Worm (Caenorhabditis elegans) whole organism, L2 larva: ENCODE measurements around the gene C05E7.3.

Experiments
- C34F6.9 ChIP-seq: fragments of 150-350 bp; optimal IDR thresholded peaks from 2 replicates; lab custom pipeline; 2014; ENCODE audit warnings: missing biosample characterization, missing genetic modification characterization
- R02D3.7 ChIP-seq: fragments of 150-350 bp; optimal IDR thresholded peaks from 2 replicates; lab custom pipeline; 2014; ENCODE audit warnings: missing biosample characterization, missing genetic modification characterization
- Y55F3AM.14 ChIP-seq: fragments of 200-800 bp; sonication (Bioruptor generic); optimal IDR thresholded peaks from 2 replicates; lab custom pipeline; 2018; ENCODE audit warnings: mild to moderate bottlenecking, missing genetic modification characterization, missing compliant biosample characterization
- ZK546.5 ChIP-seq: sonication (generic microtip); optimal IDR thresholded peaks from 2 replicates; lab custom pipeline; 2017; ENCODE audit warnings: missing biosample characterization, missing genetic modification characterization
- alr-1 ChIP-seq: fragments of 150-350 bp; optimal IDR thresholded peaks from 2 replicates; lab custom pipeline; 2014; ENCODE audit warnings: missing biosample characterization, missing genetic modification characterization
- aly-2 ChIP-seq: fragments of 150-350 bp; optimal IDR thresholded peaks from 2 replicates; lab custom pipeline; 2014; ENCODE audit warnings: missing biosample characterization, missing genetic modification characterization
- ama-1 ChIP-seq: fragments of 150-350 bp; optimal IDR thresholded peaks from 2 replicates; lab custom pipeline; 2018; ENCODE audit warnings: inconsistent platforms
- ceh-82 ChIP-seq: fragments of 150-350 bp; optimal IDR thresholded peaks from 2 replicates; lab custom pipeline; 2014; ENCODE audit warnings: missing biosample characterization, missing genetic modification characterization
- crh-2 ChIP-seq: sonication (generic microtip); optimal IDR thresholded peaks from 2 replicates; lab custom pipeline; 2017; ENCODE audit warnings: missing biosample characterization, missing genetic modification characterization
- dmd-4 ChIP-seq: sonication (generic microtip); optimal IDR thresholded peaks from 2 replicates; lab custom pipeline; 2017; ENCODE audit warnings: missing biosample characterization, missing genetic modification characterization
- elt-1 ChIP-seq: fragments of 150-350 bp; optimal IDR thresholded peaks from 2 replicates; lab custom pipeline; 2014; ENCODE audit warnings: missing biosample characterization, missing genetic modification characterization
- elt-3 ChIP-seq: sonication (generic microtip); optimal IDR thresholded peaks from 2 replicates; lab custom pipeline; 2017; ENCODE audit warnings: missing biosample characterization, missing genetic modification characterization
- fos-1 ChIP-seq: fragments of 150-350 bp; optimal IDR thresholded peaks from 2 replicates; lab custom pipeline; 2014; ENCODE audit warnings: missing biosample characterization, missing genetic modification characterization
- gmeb-1 ChIP-seq: fragments of 150-350 bp; optimal IDR thresholded peaks from 2 replicates; lab custom pipeline; 2014; ENCODE audit warnings: missing biosample characterization, missing genetic modification characterization
- lin-11 ChIP-seq: fragments of 150-350 bp; sonication (generic microtip); optimal IDR thresholded peaks from 2 replicates; lab custom pipeline; 2014; ENCODE audit warnings: missing biosample characterization, missing genetic modification characterization, inconsistent platforms, mixed read lengths
- lin-13 ChIP-seq: fragments of 150-350 bp; optimal IDR thresholded peaks from 2 replicates; lab custom pipeline; 2014; ENCODE audit warnings: missing biosample characterization, missing genetic modification reagents, missing genetic modification characterization
- lsy-2 ChIP-seq, 2 experiments: fragments of 150-350 bp in 1 of 2; sonication (generic microtip) in 1 of 2; optimal IDR thresholded peaks; 2 replicates each; lab custom pipeline; 2014 to 2017; ENCODE audit warnings: missing biosample characterization in 2 of 2, missing genetic modification characterization in 2 of 2
- mab-5 ChIP-seq: fragments of 150-350 bp; optimal IDR thresholded peaks from 2 replicates; lab custom pipeline; 2014; ENCODE audit warnings: missing biosample characterization, missing genetic modification characterization
- nhr-11 ChIP-seq: fragments of 150-350 bp; optimal IDR thresholded peaks from 2 replicates; lab custom pipeline; 2014; ENCODE audit warnings: missing biosample characterization, missing genetic modification characterization
- nhr-129 ChIP-seq: fragments of 150-350 bp; optimal IDR thresholded peaks from 2 replicates; lab custom pipeline; 2014; ENCODE audit warnings: missing biosample characterization, missing genetic modification characterization
- nhr-21 ChIP-seq: fragments of 150-350 bp; optimal IDR thresholded peaks from 2 replicates; lab custom pipeline; 2014; ENCODE audit warnings: missing biosample characterization, missing genetic modification characterization
- nhr-23 ChIP-seq: fragments of 150-350 bp; optimal IDR thresholded peaks from 2 replicates; lab custom pipeline; 2014; ENCODE audit warnings: missing biosample characterization, missing genetic modification reagents, missing genetic modification characterization
- nhr-77 ChIP-seq: fragments of 150-350 bp; optimal IDR thresholded peaks from 2 replicates; lab custom pipeline; 2014; ENCODE audit warnings: missing biosample characterization, missing genetic modification characterization
- peb-1 ChIP-seq: fragments of 150-350 bp; optimal IDR thresholded peaks from 2 replicates; lab custom pipeline; 2014; ENCODE audit warnings: missing biosample characterization, missing genetic modification characterization
- sem-4 ChIP-seq: fragments of 150-350 bp; optimal IDR thresholded peaks from 2 replicates; lab custom pipeline; 2014; ENCODE audit warnings: missing biosample characterization, missing genetic modification reagents, missing genetic modification characterization
- skn-1 ChIP-seq: sonication (generic microtip); optimal IDR thresholded peaks from 2 replicates; lab custom pipeline; 2017; ENCODE audit warnings: missing biosample characterization, missing genetic modification characterization
- sma-9 ChIP-seq, 2 experiments: fragments of 150-350 bp in 1 of 2; sonication (generic microtip) in 1 of 2; optimal IDR thresholded peaks; 2 replicates each; lab custom pipeline; 2014 to 2016; ENCODE audit warnings: missing genetic modification characterization in 2 of 2, mild to moderate bottlenecking in 1 of 2, missing biosample characterization in 1 of 2, missing compliant biosample characterization in 1 of 2, missing genetic modification reagents in 1 of 2, moderate library complexity in 1 of 2
- unc-55 ChIP-seq: fragments of 150-350 bp; sonication (generic microtip); optimal IDR thresholded peaks from 3 replicates; lab custom pipeline; 2014; ENCODE audit warnings: missing biosample characterization, missing genetic modification reagents, missing genetic modification characterization
- unc-62 ChIP-seq: fragments of 150-350 bp; optimal IDR thresholded peaks from 2 replicates; lab custom pipeline; 2014; ENCODE audit warnings: missing biosample characterization, missing genetic modification reagents, missing genetic modification characterization
- zag-1 ChIP-seq: fragments of 150-350 bp; optimal IDR thresholded peaks from 2 replicates; lab custom pipeline; 2014; ENCODE audit warnings: missing biosample characterization, missing genetic modification characterization
- ztf-1 ChIP-seq: fragments of 200-800 bp; sonication (Bioruptor generic); conservative IDR thresholded peaks from 2 replicates; pipeline ENCODE4 v1.3.6; 2022; ENCODE audit warnings: missing genetic modification characterization, missing compliant biosample characterization
- ztf-11 ChIP-seq: sonication (generic microtip); optimal IDR thresholded peaks from 2 replicates; lab custom pipeline; 2017; ENCODE audit warnings: missing biosample characterization, missing genetic modification characterization

C05E7.3 gene

ce11 chrX:12913398-12914071, 32.9 kb downstream of the C05E7.3 start:
- TF ChIP-seq nhr-23 (tag; lab: Kevin White, UChicago) (no peak), sma-9 (GFP tag; optimal IDR thresholded peaks at IDR 0.05; lab: Kevin White, UChicago) (peak; percentile 80), sma-9 (tag; optimal IDR thresholded peaks at IDR 0.05; lab: Kevin White, UChicago) (no peak), sem-4 (tag; lab: Kevin White, UChicago) (no peak), mab-5 (no peak), ama-1 (lab: Kevin White, UChicago) (no peak), ztf-11 (tag; lab: Kevin White, UChicago) (no peak), nhr-129 (peak; percentile 6), crh-2 (tag; lab: Kevin White, UChicago) (no peak), nhr-77 (tag; lab: Kevin White, UChicago) (no peak), nhr-21 (tag; lab: Kevin White, UChicago) (peak; percentile 35), lsy-2 (tag; optimal IDR thresholded peaks at IDR 0.05; lab: Kevin White, UChicago) (no peak)

ce11 chrX:12912435-12912834, 34.0 kb downstream of the C05E7.3 start:
- TF ChIP-seq nhr-11 (tag; lab: Kevin White, UChicago) (no peak), sem-4 (tag; lab: Kevin White, UChicago) (no peak), nhr-21 (tag; lab: Kevin White, UChicago) (peak; percentile 9)

- TF ChIP-seq sma-9 (GFP tag; optimal IDR thresholded peaks at IDR 0.05; lab: Kevin White, UChicago) = peak; percentile 50
- TF ChIP-seq sma-9 (tag; optimal IDR thresholded peaks at IDR 0.05; lab: Kevin White, UChicago) = no peak
- no peak for TF ChIP-seq lin-13 (GFP tag; lab: Kevin White, UChicago)
- TF ChIP-seq crh-2 (tag; lab: Kevin White, UChicago) = peak; percentile 51
- TF ChIP-seq gmeb-1 (tag; lab: Kevin White, UChicago) = peak; percentile 5
- no peak for TF ChIP-seq aly-2 (tag; lab: Kevin White, UChicago)
- TF ChIP-seq unc-55 = no peak
- TF ChIP-seq R02D3.7 (tag; lab: Kevin White, UChicago) = no peak
- no peak for TF ChIP-seq unc-62 (GFP tag; lab: Kevin White, UChicago)
- no peak for TF ChIP-seq ZK546.5 (tag; lab: Kevin White, UChicago)
- TF ChIP-seq lsy-2 (tag; optimal IDR thresholded peaks at IDR 0.05; lab: Kevin White, UChicago) = peak in 1 of 2 experiments; percentile 30
- peak; percentile 48 for TF ChIP-seq C34F6.9
- TF ChIP-seq dmd-4 (tag; lab: Kevin White, UChicago) = no peak
- peak; percentile 48 for TF ChIP-seq nhr-129
- peak; percentile 7 for TF ChIP-seq fos-1 (tag; lab: Kevin White, UChicago)
Observed at ce11 chrX:12911235-12911634, 35.2 kb downstream of the C05E7.3 start.

ce11 chrX:12909910-12910309, 36.5 kb downstream of the C05E7.3 start:
- TF ChIP-seq peb-1 (no peak), C34F6.9 (no peak), ceh-82 (tag; lab: Kevin White, UChicago) (no peak), lsy-2 (tag; optimal IDR thresholded peaks at IDR 0.05; lab: Kevin White, UChicago) (no peak), crh-2 (tag; lab: Kevin White, UChicago) (no peak), lin-13 (GFP tag; lab: Kevin White, UChicago) (no peak), ztf-1 (no peak), nhr-21 (tag; lab: Kevin White, UChicago) (no peak), skn-1 (tag; lab: Kevin White, UChicago) (no peak), Y55F3AM.14 (GFP tag; lab: Kevin White, UChicago) (no peak), lin-11 (tag; lab: Kevin White, UChicago) (no peak), zag-1 (no peak), elt-1 (tag; lab: Kevin White, UChicago) (no peak), elt-3 (tag; lab: Kevin White, UChicago) (no peak), nhr-129 (no peak), ZK546.5 (tag; lab: Kevin White, UChicago) (no peak), nhr-23 (tag; lab: Kevin White, UChicago) (no peak), mab-5 (no peak), alr-1 (tag; lab: Kevin White, UChicago) (no peak), gmeb-1 (tag; lab: Kevin White, UChicago) (no peak)

ce11 chrX:12908715-12909114, 37.7 kb downstream of the C05E7.3 start:
- TF ChIP-seq ceh-82 (tag; lab: Kevin White, UChicago) = no peak
